Worm (Caenorhabditis elegans): ENCODE measurements around the gene T04C12.33.

T04C12.33 gene

ce11 chrV:11076403-11076802 lies 24.4 kb downstream of the T04C12.33 start (continued):
- no peak for TF ChIP-seq akir-1 (GFP tag; optimal IDR thresholded peaks at IDR 0.05)
- TF ChIP-seq snpc-4 (GFP tag; optimal IDR thresholded peaks at IDR 0.05), result peak; percentile 28
- peak in 3 of 4 experiments; percentile 50 to 52 (median 50) for TF ChIP-seq snpc-4 (tag; optimal IDR thresholded peaks at IDR 0.05)
- TF ChIP-seq lin-40 (tag; optimal IDR thresholded peaks at IDR 0.05), result peak; percentile 37
- TF ChIP-seq rpc-1 (optimal IDR thresholded peaks at IDR 0.05), result no peak
- no peak for TF ChIP-seq rpc-1 (tag; optimal IDR thresholded peaks at IDR 0.05)
- TF ChIP-seq unc-130 (GFP tag; optimal IDR thresholded peaks at IDR 0.05), result peak; percentile 64
- TF ChIP-seq chd-7 (tag; optimal IDR thresholded peaks at IDR 0.05), result peak; percentile 66
- TF ChIP-seq F23B12.7 (tag; optimal IDR thresholded peaks at IDR 0.05; ENCODE audit: insufficient read depth), result peak; percentile 39
- TF ChIP-seq nfyb-1 (GFP tag; IDR thresholded peaks at IDR 0.05), result peak; percentile 84
- peak; percentile 9; the same call in 1 of the 2 replicates for TF ChIP-seq madf-8 (GFP tag; conservative IDR thresholded peaks at IDR 0.05)
- TF ChIP-seq dpl-1 (GFP tag; optimal IDR thresholded peaks at IDR 0.05), result no peak
- TF ChIP-seq madf-6 (GFP tag; IDR thresholded peaks at IDR 0.05), result peak; percentile 86
- TF ChIP-seq hlh-12 (tag; optimal IDR thresholded peaks at IDR 0.05), result no peak
- no peak for TF ChIP-seq F37B4.10 (GFP tag; IDR thresholded peaks at IDR 0.05)
- TF ChIP-seq Y53F4B.3 (GFP tag; IDR thresholded peaks at IDR 0.05), result no peak
- TF ChIP-seq ets-4 (GFP tag; optimal IDR thresholded peaks at IDR 0.05), result no peak
- peak; percentile 24 for TF ChIP-seq B0035.1 (tag; optimal IDR thresholded peaks at IDR 0.05)
- peak; percentile 43 for TF ChIP-seq ZK185.1 (tag; optimal IDR thresholded peaks at IDR 0.05; ENCODE audit: poor library complexity, severe bottlenecking)
- 0 out of 2 replicates have a peak, but pooled peaks have one; percentile 70 for TF ChIP-seq ceh-58 (GFP tag; IDR thresholded peaks at IDR 0.05)
- peak; percentile 87 for TF ChIP-seq attf-6 (GFP tag; IDR thresholded peaks at IDR 0.05)
- TF ChIP-seq zim-3 (tag; optimal IDR thresholded peaks at IDR 0.05), result peak; percentile 47
- TF ChIP-seq nhr-90 (tag; optimal IDR thresholded peaks at IDR 0.05), result peak; percentile 15
- TF ChIP-seq F52B5.7 (tag; optimal IDR thresholded peaks at IDR 0.05), result peak; percentile 88
- TF ChIP-seq Y95B8A.8 (GFP tag; IDR thresholded peaks at IDR 0.05), result peak; percentile 64
- TF ChIP-seq egl-18 (GFP tag; IDR thresholded peaks at IDR 0.05), result 0 out of 2 replicates have a peak, but pooled peaks have one; percentile 2
- no peak for TF ChIP-seq ccch-3 (GFP tag; optimal IDR thresholded peaks at IDR 0.05)
- no peak for TF ChIP-seq sea-2 (GFP tag; IDR thresholded peaks at IDR 0.05)
- peak; percentile 66 for TF ChIP-seq tbp1 (GFP tag; optimal IDR thresholded peaks at IDR 0.05)
- TF ChIP-seq somi-1 (GFP tag; optimal IDR thresholded peaks at IDR 0.05), result peak; percentile 12
- peak; percentile 95 for TF ChIP-seq Y53G8AR.9 (GFP tag; conservative IDR thresholded peaks at IDR 0.05)
- peak; percentile 77 for TF ChIP-seq lin-54 (GFP tag; optimal IDR thresholded peaks at IDR 0.05)
- 0 out of 2 replicates have a peak, but pooled peaks have one; percentile 32 for TF ChIP-seq ceh-40 (GFP tag; IDR thresholded peaks at IDR 0.05)
- TF ChIP-seq let-607 (tag; optimal IDR thresholded peaks at IDR 0.05), result peak in 1 of 2 experiments; percentile 19
- TF ChIP-seq pbrm-1 (GFP tag; IDR thresholded peaks at IDR 0.05), result peak; percentile 79
- 0 out of 2 replicates have a peak, but pooled peaks have one; percentile 7 for TF ChIP-seq let-526 (GFP tag; IDR thresholded peaks at IDR 0.05)
- TF ChIP-seq ztf-26 (tag; optimal IDR thresholded peaks at IDR 0.05), result no peak
- no peak for TF ChIP-seq egrh-3 (GFP tag; IDR thresholded peaks at IDR 0.05)
- no peak for TF ChIP-seq Y67H2A.10 (GFP tag; conservative IDR thresholded peaks at IDR 0.05)
- no peak for TF ChIP-seq pha-4 (tag; optimal IDR thresholded peaks at IDR 0.05)
- TF ChIP-seq K11D2.4 (GFP tag; IDR thresholded peaks at IDR 0.05), result 0 out of 2 replicates have a peak, but pooled peaks have one; percentile 20
- no peak for TF ChIP-seq nfya-1 (tag; optimal IDR thresholded peaks at IDR 0.05; ENCODE audit: borderline replicate concordance, insufficient read depth)
- TF ChIP-seq lsl-1 (GFP tag; optimal IDR thresholded peaks at IDR 0.05), result peak; percentile 48
- peak; percentile 20 for TF ChIP-seq nhr-80 (tag; optimal IDR thresholded peaks at IDR 0.05)
- TF ChIP-seq unc-62 (GFP tag; optimal IDR thresholded peaks at IDR 0.05), result no peak
- TF ChIP-seq bed-1 (GFP tag; IDR thresholded peaks at IDR 0.05), result 0 out of 2 replicates have a peak, but pooled peaks have one; percentile 74
- no peak for TF ChIP-seq snpc-1.1 (tag; optimal IDR thresholded peaks at IDR 0.05; ENCODE audit: insufficient read depth)
- TF ChIP-seq snpc-1.3 (tag; optimal IDR thresholded peaks at IDR 0.05; ENCODE audit: insufficient read depth), result peak; percentile 38
